Worm (Caenorhabditis elegans) whole organism, L3 larva: ENCODE results near the gene grl-10.
A peak's percentile ranks its signal among the peaks of the same experiment; 100 is the strongest.

ENCODE experiments used
- R02D3.7 ChIP-seq: fragments of 150-350 bp; optimal IDR thresholded peaks from 2 replicates; lab custom pipeline; 2014; ENCODE audit warnings: missing biosample characterization, missing genetic modification characterization
- ZK546.5 ChIP-seq: sonication (generic microtip); optimal IDR thresholded peaks from 2 replicates; lab custom pipeline; 2017; ENCODE audit warnings: missing biosample characterization, missing genetic modification characterization
- aly-2 ChIP-seq: fragments of 150-350 bp; optimal IDR thresholded peaks from 2 replicates; lab custom pipeline; 2014; ENCODE audit warnings: missing biosample characterization, missing genetic modification characterization
- ama-1 ChIP-seq: fragments of 150-350 bp; optimal IDR thresholded peaks from 2 replicates; lab custom pipeline; 2018
- ceh-16 ChIP-seq: sonication (generic microtip); optimal IDR thresholded peaks from 2 replicates; lab custom pipeline; 2017; ENCODE audit warnings: missing biosample characterization, missing genetic modification characterization
- ceh-28 ChIP-seq: fragments of 150-350 bp; optimal IDR thresholded peaks from 2 replicates; lab custom pipeline; 2014; ENCODE audit warnings: missing biosample characterization, missing genetic modification reagents, missing genetic modification characterization
- ceh-82 ChIP-seq: fragments of 150-350 bp; optimal IDR thresholded peaks from 2 replicates; lab custom pipeline; 2014; ENCODE audit warnings: missing biosample characterization, missing genetic modification characterization
- ceh-9 ChIP-seq: sonication (generic microtip); optimal IDR thresholded peaks from 2 replicates; lab custom pipeline; 2018; ENCODE audit warnings: missing biosample characterization, missing genetic modification characterization
- egl-27 ChIP-seq: sonication (generic microtip); optimal IDR thresholded peaks from 4 replicates; lab custom pipeline; 2017; ENCODE audit warnings: missing biosample characterization, missing genetic modification reagents, missing genetic modification characterization
- egl-5 ChIP-seq: fragments of 150-350 bp; optimal IDR thresholded peaks from 2 replicates; lab custom pipeline; 2017; ENCODE audit warnings: missing biosample characterization, missing genetic modification reagents, missing genetic modification characterization, inconsistent platforms
- elt-1 ChIP-seq: fragments of 150-350 bp; optimal IDR thresholded peaks from 2 replicates; lab custom pipeline; 2014; ENCODE audit warnings: missing biosample characterization, missing genetic modification characterization
- elt-2 ChIP-seq: sonication (generic microtip); optimal IDR thresholded peaks from 2 replicates; lab custom pipeline; 2016; ENCODE audit warnings: missing genetic modification reagents, mild to moderate bottlenecking, missing genetic modification characterization, missing compliant biosample characterization
- eor-1 ChIP-seq, 2 experiments: fragments of 150-350 bp; optimal IDR thresholded peaks; 2 replicates each; lab custom pipeline; 2014 to 2018; ENCODE audit warnings: missing biosample characterization in 2 of 2, missing genetic modification characterization in 2 of 2
- fkh-10 ChIP-seq: sonication (generic microtip); optimal IDR thresholded peaks from 2 replicates; lab custom pipeline; 2017; ENCODE audit warnings: missing biosample characterization, missing genetic modification reagents, missing genetic modification characterization
- fos-1 ChIP-seq: fragments of 150-350 bp; optimal IDR thresholded peaks from 2 replicates; lab custom pipeline; 2014; ENCODE audit warnings: missing biosample characterization, missing genetic modification characterization
- hmg-11 ChIP-seq: sonication (generic microtip); optimal IDR thresholded peaks from 2 replicates; lab custom pipeline; 2016; ENCODE audit warnings: missing genetic modification characterization, missing compliant biosample characterization
- lin-15B ChIP-seq: fragments of 150-350 bp; optimal IDR thresholded peaks from 2 replicates; lab custom pipeline; 2014; ENCODE audit warnings: missing biosample characterization, missing genetic modification characterization
- lin-39 ChIP-seq: fragments of 150-350 bp; optimal IDR thresholded peaks from 2 replicates; lab custom pipeline; 2018; ENCODE audit warnings: missing biosample characterization, missing genetic modification reagents, missing genetic modification characterization
- lsy-12 ChIP-seq: sonication (generic microtip); optimal IDR thresholded peaks from 2 replicates; lab custom pipeline; 2016; ENCODE audit warnings: mild to moderate bottlenecking, missing genetic modification characterization, missing compliant biosample characterization
- mdl-1 ChIP-seq: fragments of 150-350 bp; optimal IDR thresholded peaks from 2 replicates; lab custom pipeline; 2014; ENCODE audit warnings: missing biosample characterization, missing genetic modification characterization
- mml-1 ChIP-seq: fragments of 150-350 bp; sonication (generic microtip); optimal IDR thresholded peaks from 3 replicates; lab custom pipeline; 2014; ENCODE audit warnings: missing biosample characterization, missing genetic modification characterization
- nfya-1 ChIP-seq: sonication (generic microtip); optimal IDR thresholded peaks from 2 replicates; lab custom pipeline; 2017; ENCODE audit warnings: missing genetic modification characterization, mild to moderate bottlenecking, missing compliant biosample characterization, antibody characterized with exemption, moderate library complexity; ENCODE audit not compliant: insufficient read depth
- nhr-11 ChIP-seq: fragments of 150-350 bp; optimal IDR thresholded peaks from 2 replicates; lab custom pipeline; 2014; ENCODE audit warnings: missing biosample characterization, missing genetic modification characterization
- nhr-12 ChIP-seq: fragments of 150-350 bp; optimal IDR thresholded peaks from 2 replicates; lab custom pipeline; 2014; ENCODE audit warnings: missing biosample characterization, missing genetic modification characterization
- nhr-23 ChIP-seq: fragments of 150-350 bp; optimal IDR thresholded peaks from 2 replicates; lab custom pipeline; 2014; ENCODE audit warnings: missing biosample characterization, missing genetic modification reagents, missing genetic modification characterization
- nhr-25 ChIP-seq: sonication (generic microtip); optimal IDR thresholded peaks from 2 replicates; lab custom pipeline; 2017; ENCODE audit warnings: missing biosample characterization, missing genetic modification characterization
- nhr-28 ChIP-seq: fragments of 150-350 bp; optimal IDR thresholded peaks from 2 replicates; lab custom pipeline; 2014; ENCODE audit warnings: missing biosample characterization, missing genetic modification characterization
- nhr-43 ChIP-seq: sonication (generic microtip); optimal IDR thresholded peaks from 2 replicates; lab custom pipeline; 2016; ENCODE audit warnings: mild to moderate bottlenecking, missing genetic modification characterization, missing compliant biosample characterization; ENCODE audit not compliant: poor library complexity, severe bottlenecking
- nhr-67 ChIP-seq: fragments of 150-350 bp; optimal IDR thresholded peaks from 2 replicates; lab custom pipeline; 2014; ENCODE audit warnings: missing biosample characterization, missing genetic modification characterization
- nhr-77 ChIP-seq: fragments of 150-350 bp; optimal IDR thresholded peaks from 2 replicates; lab custom pipeline; 2014; ENCODE audit warnings: missing biosample characterization, missing genetic modification characterization
- pha-4 ChIP-seq: fragments of 150-350 bp; optimal IDR thresholded peaks from 2 replicates; lab custom pipeline; 2014; ENCODE audit warnings: missing biosample characterization, missing genetic modification reagents, missing genetic modification characterization
- pqm-1 ChIP-seq: fragments of 150-350 bp; optimal IDR thresholded peaks from 2 replicates; lab custom pipeline; 2017; ENCODE audit warnings: missing biosample characterization, missing genetic modification characterization, inconsistent platforms
- sea-2 ChIP-seq: fragments of 150-350 bp; sonication (generic microtip); optimal IDR thresholded peaks from 4 replicates; lab custom pipeline; 2014; ENCODE audit warnings: missing biosample characterization, missing genetic modification reagents, missing genetic modification characterization
- snpc-4 ChIP-seq: fragments of 150-350 bp; optimal IDR thresholded peaks from 2 replicates; lab custom pipeline; 2014; ENCODE audit warnings: missing biosample characterization, missing genetic modification characterization
- tbx-2 ChIP-seq: sonication (generic microtip); optimal IDR thresholded peaks from 2 replicates; lab custom pipeline; 2016; ENCODE audit warnings: mild to moderate bottlenecking, missing genetic modification characterization, missing compliant biosample characterization
- unc-62 ChIP-seq: fragments of 150-350 bp; sonication (generic microtip); optimal IDR thresholded peaks from 4 replicates; lab custom pipeline; 2014; ENCODE audit warnings: missing biosample characterization, missing genetic modification reagents, missing genetic modification characterization
- zag-1 ChIP-seq: fragments of 150-350 bp; optimal IDR thresholded peaks from 2 replicates; lab custom pipeline; 2014; ENCODE audit warnings: missing biosample characterization, missing genetic modification characterization
- ztf-4 ChIP-seq: fragments of 150-350 bp; optimal IDR thresholded peaks from 2 replicates; lab custom pipeline; 2014; ENCODE audit warnings: missing biosample characterization, missing genetic modification characterization

Gene grl-10

DNA sequence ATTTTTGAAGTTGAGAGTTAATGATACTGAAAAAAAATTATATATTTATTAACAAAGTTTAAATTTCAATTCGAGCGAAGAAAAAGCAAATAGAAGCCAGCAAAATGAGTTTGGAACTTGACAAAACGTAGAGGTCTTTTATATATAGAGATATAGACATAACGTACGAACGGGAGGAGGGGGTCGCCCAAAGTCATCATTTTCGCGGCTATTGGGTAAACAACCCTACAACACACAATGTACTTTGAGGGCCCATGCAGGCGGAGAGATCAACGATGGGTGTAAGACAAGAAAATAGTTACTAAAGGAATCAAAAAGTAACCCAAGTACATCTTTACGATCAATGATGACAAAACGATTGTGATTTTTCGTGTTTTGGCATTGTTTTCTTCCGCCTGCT lies 37.4 kb downstream of the grl-10 start, which contains the start of gene ZK742.4:
Gene ZK742.4, minus strand, starts transcription at position 35 of the 400 bp plus-strand sequence.
- TF ChIP-seq nhr-11 (tag; lab: Kevin White, UChicago) (no peak), pha-4 (peak; percentile 55)
- TF ChIP-seq, all 47 proteins: peak for 1

- TF ChIP-seq aly-2 (peak; percentile 73), lin-15B (tag; lab: Kevin White, UChicago) (no peak), ama-1 (lab: Kevin White, UChicago) (no peak), nhr-11 (tag; lab: Kevin White, UChicago) (no peak), elt-1 (tag; lab: Kevin White, UChicago) (no peak), nhr-67 (tag; lab: Kevin White, UChicago) (no peak)
These were observed 40.3 kb downstream of the grl-10 start, which contains the start of gene ZK742.6 for ce11 chrV:7814601-7815000. Gene ZK742.6 (minus strand): TSS chrV:7814942.

- TF ChIP-seq fkh-10 (GFP tag; lab: Kevin White, UChicago) (peak; percentile 24), elt-2 (no peak), elt-1 (tag; lab: Kevin White, UChicago) (peak; percentile 11)
- TF ChIP-seq, all 47 proteins: peak for 2
These were observed 42.1 kb downstream of the grl-10 start for ce11 chrV:7816486-7816885.

ce11 chrV:7819585-7819984 lies 45.2 kb downstream of the grl-10 start:
- TF ChIP-seq fkh-10 (GFP tag; lab: Kevin White, UChicago) (peak; percentile 14), ceh-82 (tag; lab: Kevin White, UChicago) (no peak), nfya-1 (tag; lab: Kevin White, UChicago) (peak; percentile 21)

DNA sequence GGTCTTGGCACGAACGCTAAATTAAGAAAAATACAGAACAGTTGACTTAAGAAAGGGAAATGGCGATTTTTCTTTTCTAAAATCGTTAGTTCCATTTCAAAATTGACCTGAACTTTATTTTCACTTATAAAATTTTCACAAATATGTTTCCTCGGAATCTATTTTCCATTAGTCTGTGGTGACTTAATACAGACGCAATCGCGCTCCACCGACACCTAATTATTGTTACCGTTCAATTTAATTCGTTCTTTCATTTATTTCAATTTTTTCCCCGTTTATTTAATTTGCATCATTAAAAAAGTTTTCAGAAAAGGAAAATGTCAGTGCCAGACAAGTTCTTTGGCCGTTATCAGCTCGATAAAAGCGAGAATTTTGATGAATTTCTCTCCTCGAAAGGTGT lies 45.9 kb downstream of the grl-10 start, which contains the start of gene lbp-4:
Gene lbp-4, plus strand, starts transcription at position 309 of the 400 bp plus-strand sequence.
- TF ChIP-seq fos-1 (tag; lab: Kevin White, UChicago) (no peak), tbx-2 (tag; lab: Kevin White, UChicago) (no peak), pqm-1 (tag; lab: Kevin White, UChicago) (peak; percentile 37), lsy-12 (no peak), mdl-1 (tag; lab: Kevin White, UChicago) (no peak), ceh-16 (tag; lab: Kevin White, UChicago) (no peak), lin-15B (tag; lab: Kevin White, UChicago) (peak; percentile 51), nhr-25 (tag; lab: Kevin White, UChicago) (no peak), ceh-28 (tag; lab: Kevin White, UChicago) (no peak), mml-1 (tag; lab: Kevin White, UChicago) (no peak), snpc-4 (peak; percentile 19), unc-62 (GFP tag; lab: Kevin White, UChicago) (no peak), elt-2 (peak; percentile 39), pha-4 (peak; percentile 73), nhr-43 (no peak), nfya-1 (tag; lab: Kevin White, UChicago) (peak; percentile 50), hmg-11 (tag; lab: Kevin White, UChicago) (no peak), sea-2 (GFP tag; lab: Kevin White, UChicago) (no peak), eor-1 (tag; optimal IDR thresholded peaks at IDR 0.05; lab: Kevin White, UChicago) (no peak), nhr-23 (peak; percentile 54), ceh-9 (tag; lab: Kevin White, UChicago) (no peak), R02D3.7 (tag; lab: Kevin White, UChicago) (no peak), zag-1 (no peak), nhr-77 (no peak), elt-1 (tag; lab: Kevin White, UChicago) (no peak), egl-27 (no peak), fkh-10 (GFP tag; lab: Kevin White, UChicago) (no peak), nhr-28 (tag; lab: Kevin White, UChicago) (no peak), nhr-12 (tag; lab: Kevin White, UChicago) (no peak), lin-39 (tag; lab: Kevin White, UChicago) (no peak), egl-5 (tag; lab: Kevin White, UChicago) (no peak), ZK546.5 (tag; lab: Kevin White, UChicago) (no peak), ama-1 (lab: Kevin White, UChicago) (no peak), ztf-4 (no peak)
